Worm (Caenorhabditis elegans) whole organism, late embryonic: ENCODE data around the gene srh-245.

Experiments used
- C08G9.2 ChIP-seq: sonication (generic microtip); optimal IDR thresholded peaks from 2 replicates; lab custom pipeline; 2016; ENCODE audit warnings: mild to moderate bottlenecking, missing genetic modification characterization, moderate library complexity, missing compliant biosample characterization
- C38D4.7 ChIP-seq: fragments of 200-800 bp; sonication (Bioruptor generic); optimal IDR thresholded peaks from 2 replicates; lab custom pipeline; 2018; ENCODE audit warnings: mild to moderate bottlenecking, missing genetic modification characterization, moderate library complexity, missing compliant biosample characterization
- K09A11.1 ChIP-seq: sonication (generic microtip); optimal IDR thresholded peaks from 2 replicates; lab custom pipeline; 2017; ENCODE audit warnings: antibody characterized with exemption, mild to moderate bottlenecking, missing genetic modification characterization, missing compliant biosample characterization; ENCODE audit not compliant: insufficient read depth
- T23F11.4 ChIP-seq: fragments of 200-800 bp; sonication (Bioruptor generic); optimal IDR thresholded peaks from 2 replicates; lab custom pipeline; 2018; ENCODE audit warnings: mild to moderate bottlenecking, missing genetic modification characterization, missing compliant biosample characterization
- Y22D7AL.16 ChIP-seq: sonication (generic microtip); optimal IDR thresholded peaks from 2 replicates; lab custom pipeline; 2016; ENCODE audit warnings: missing genetic modification characterization, missing compliant biosample characterization
- ama-1 ChIP-seq: fragments of 150-350 bp; optimal IDR thresholded peaks from 2 replicates; lab custom pipeline; 2014
- ceh-14 ChIP-seq: sonication (generic microtip); optimal IDR thresholded peaks from 2 replicates; lab custom pipeline; 2016; ENCODE audit warnings: missing genotype, missing genetic modification characterization, missing compliant biosample characterization
- ceh-18 ChIP-seq: sonication (generic microtip); optimal IDR thresholded peaks from 2 replicates; lab custom pipeline; 2016; ENCODE audit warnings: missing genetic modification characterization, missing compliant biosample characterization
- ceh-19 ChIP-seq: fragments of 200-800 bp; sonication (Bioruptor generic); optimal IDR thresholded peaks from 2 replicates; lab custom pipeline; 2018; ENCODE audit warnings: mild to moderate bottlenecking, missing genetic modification characterization, missing compliant biosample characterization
- ceh-2 ChIP-seq: sonication (generic microtip); optimal IDR thresholded peaks from 2 replicates; lab custom pipeline; 2016; ENCODE audit warnings: missing genotype, missing genetic modification characterization, missing compliant biosample characterization
- ceh-22 ChIP-seq: sonication (generic microtip); optimal IDR thresholded peaks from 2 replicates; lab custom pipeline; 2017; ENCODE audit warnings: missing biosample characterization, missing genetic modification characterization
- ceh-34 ChIP-seq: sonication (generic microtip); optimal IDR thresholded peaks from 2 replicates; lab custom pipeline; 2016; ENCODE audit warnings: mild to moderate bottlenecking, missing genetic modification characterization, missing compliant biosample characterization
- ceh-48 ChIP-seq: sonication (generic microtip); optimal IDR thresholded peaks from 2 replicates; lab custom pipeline; 2016; ENCODE audit warnings: missing genetic modification characterization, inconsistent platforms, missing compliant biosample characterization
- ceh-9 ChIP-seq: sonication (generic microtip); optimal IDR thresholded peaks from 2 replicates; lab custom pipeline; 2016; ENCODE audit warnings: mild to moderate bottlenecking, missing genetic modification characterization, inconsistent platforms, missing compliant biosample characterization
- che-1 ChIP-seq: sonication (generic microtip); optimal IDR thresholded peaks from 2 replicates; lab custom pipeline; 2016; ENCODE audit warnings: mild to moderate bottlenecking, missing genetic modification characterization, missing compliant biosample characterization
- dmd-4 ChIP-seq: sonication (generic microtip); optimal IDR thresholded peaks from 2 replicates; lab custom pipeline; 2016; ENCODE audit warnings: borderline replicate concordance, missing genetic modification characterization, missing compliant biosample characterization
- dve-1 ChIP-seq: sonication (generic microtip); optimal IDR thresholded peaks from 2 replicates; lab custom pipeline; 2017; ENCODE audit warnings: antibody characterized with exemption, mild to moderate bottlenecking, missing genetic modification characterization, missing compliant biosample characterization
- elt-2 ChIP-seq: sonication (generic microtip); optimal IDR thresholded peaks from 2 replicates; lab custom pipeline; 2016; ENCODE audit warnings: missing genetic modification reagents, missing genetic modification characterization, missing compliant biosample characterization
- ets-4 ChIP-seq: sonication (generic microtip); optimal IDR thresholded peaks from 2 replicates; lab custom pipeline; 2016; ENCODE audit warnings: missing genetic modification characterization, missing compliant biosample characterization
- eyg-1 ChIP-seq: sonication (generic microtip); optimal IDR thresholded peaks from 2 replicates; lab custom pipeline; 2016; ENCODE audit warnings: missing genotype, missing genetic modification characterization, missing compliant biosample characterization
- fkh-10 ChIP-seq: fragments of 150-350 bp; optimal IDR thresholded peaks from 2 replicates; lab custom pipeline; 2014; ENCODE audit warnings: missing biosample characterization, missing genetic modification reagents, missing genetic modification characterization
- gmeb-2 ChIP-seq: sonication (generic microtip); optimal IDR thresholded peaks from 2 replicates; lab custom pipeline; 2016; ENCODE audit warnings: missing genetic modification characterization, inconsistent platforms, missing compliant biosample characterization
- hlh-15 ChIP-seq: sonication (generic microtip); optimal IDR thresholded peaks from 2 replicates; lab custom pipeline; 2016; ENCODE audit warnings: missing genetic modification characterization, missing compliant biosample characterization
- hlh-30 ChIP-seq: sonication (generic microtip); optimal IDR thresholded peaks from 2 replicates; lab custom pipeline; 2017; ENCODE audit warnings: antibody characterized with exemption, missing genetic modification characterization, missing compliant biosample characterization; ENCODE audit not compliant: insufficient read depth
- hlh-6 ChIP-seq: sonication (generic microtip); optimal IDR thresholded peaks from 2 replicates; lab custom pipeline; 2016; ENCODE audit warnings: missing genotype, missing genetic modification characterization, missing compliant biosample characterization
- hlh-8 ChIP-seq: sonication (generic microtip); optimal IDR thresholded peaks from 2 replicates; lab custom pipeline; 2016; ENCODE audit warnings: missing genotype, missing genetic modification characterization, missing compliant biosample characterization
- lin-11 ChIP-seq: fragments of 200-800 bp; sonication (Bioruptor generic); optimal IDR thresholded peaks from 2 replicates; lab custom pipeline; 2018; ENCODE audit warnings: mild to moderate bottlenecking, missing genetic modification characterization, missing compliant biosample characterization
- madf-2 ChIP-seq: sonication (generic microtip); optimal IDR thresholded peaks from 2 replicates; lab custom pipeline; 2017; ENCODE audit warnings: missing genetic modification characterization, missing compliant biosample characterization
- mec-3 ChIP-seq: sonication (generic microtip); optimal IDR thresholded peaks from 2 replicates; lab custom pipeline; 2016; ENCODE audit warnings: borderline replicate concordance, missing genetic modification characterization, missing compliant biosample characterization
- nfya-1 ChIP-seq: sonication (generic microtip); optimal IDR thresholded peaks from 2 replicates; lab custom pipeline; 2017; ENCODE audit warnings: missing genetic modification characterization, mild to moderate bottlenecking, missing compliant biosample characterization, antibody characterized with exemption, moderate library complexity
- nhr-232 ChIP-seq: sonication (generic microtip); optimal IDR thresholded peaks from 2 replicates; lab custom pipeline; 2016; ENCODE audit warnings: missing genetic modification characterization, missing compliant biosample characterization
- npax-4 ChIP-seq: sonication (generic microtip); optimal IDR thresholded peaks from 2 replicates; lab custom pipeline; 2016; ENCODE audit warnings: missing genetic modification characterization, missing compliant biosample characterization
- pat-9 ChIP-seq: fragments of 200-800 bp; sonication (Bioruptor generic); optimal IDR thresholded peaks from 2 replicates; lab custom pipeline; 2018; ENCODE audit warnings: mild to moderate bottlenecking, missing genetic modification characterization, moderate library complexity, missing compliant biosample characterization
- pha-2 ChIP-seq: sonication (generic microtip); optimal IDR thresholded peaks from 2 replicates; lab custom pipeline; 2017; ENCODE audit warnings: mild to moderate bottlenecking, missing genetic modification characterization, missing compliant biosample characterization
- pha-4 ChIP-seq: fragments of 150-350 bp; optimal IDR thresholded peaks from 2 replicates; lab custom pipeline; 2018; ENCODE audit warnings: missing biosample characterization, missing genetic modification reagents, missing genetic modification characterization
- ref-2 ChIP-seq: sonication (generic microtip); optimal IDR thresholded peaks from 2 replicates; lab custom pipeline; 2016; ENCODE audit warnings: missing genetic modification characterization, missing compliant biosample characterization
- sox-2 ChIP-seq: fragments of 200-800 bp; sonication (Bioruptor generic); IDR thresholded peaks from 2 replicates; pipeline ENCODE4 v1.3.6; 2022; ENCODE audit warnings: missing genetic modification reagents, missing genetic modification characterization, missing compliant biosample characterization
- sox-4 ChIP-seq: sonication (generic microtip); optimal IDR thresholded peaks from 2 replicates; lab custom pipeline; 2017; ENCODE audit warnings: mild to moderate bottlenecking, missing genetic modification characterization, inconsistent platforms, missing compliant biosample characterization
- syd-9 ChIP-seq: sonication (generic microtip); optimal IDR thresholded peaks from 2 replicates; lab custom pipeline; 2016; ENCODE audit warnings: mild to moderate bottlenecking, missing genetic modification characterization, moderate library complexity, missing compliant biosample characterization
- ttx-3 ChIP-seq: sonication (generic microtip); optimal IDR thresholded peaks from 2 replicates; lab custom pipeline; 2016; ENCODE audit warnings: missing genetic modification reagents, missing genetic modification characterization, missing compliant biosample characterization
- unc-42 ChIP-seq: sonication (generic microtip); optimal IDR thresholded peaks from 2 replicates; lab custom pipeline; 2016; ENCODE audit warnings: missing genotype, missing genetic modification characterization, missing compliant biosample characterization

srh-245 gene

ce11 chrV:646888-647287 lies 8.8 kb downstream of the srh-245 start, which contains the start of gene ugt-42:
Gene ugt-42 (plus strand): TSS chrV:647188.
- TF ChIP-seq hlh-8 (tag; lab: Kevin White, UChicago) (no peak), C08G9.2 (tag; lab: Kevin White, UChicago) (no peak), ceh-48 (no peak), ceh-9 (tag; lab: Kevin White, UChicago) (no peak), ceh-2 (tag; lab: Kevin White, UChicago) (no peak), ets-4 (tag; lab: Kevin White, UChicago) (no peak), ama-1 (lab: Kevin White, UChicago) (no peak), ceh-14 (no peak), ref-2 (tag; lab: Kevin White, UChicago) (no peak), sox-4 (tag; lab: Kevin White, UChicago) (no peak), dve-1 (no peak), gmeb-2 (no peak), unc-42 (tag; lab: Kevin White, UChicago) (no peak), hlh-15 (no peak), nfya-1 (tag; lab: Kevin White, UChicago) (no peak), ceh-19 (GFP tag; lab: Kevin White, UChicago) (no peak), eyg-1 (tag; lab: Kevin White, UChicago) (no peak), Y22D7AL.16 (tag; lab: Kevin White, UChicago) (no peak), madf-2 (tag; lab: Kevin White, UChicago) (no peak)

ce11 chrV:646129-646528 lies 9.6 kb downstream of the srh-245 start, which contains the start of gene F48G7.12:
Gene F48G7.12 (minus strand): TSS chrV:646229.
- no peak for TF ChIP-seq ceh-34 (tag; lab: Kevin White, UChicago)
- TF ChIP-seq fkh-10 (GFP tag; lab: Kevin White, UChicago), result no peak
- TF ChIP-seq elt-2 (tag; lab: Kevin White, UChicago), result no peak
- no peak for TF ChIP-seq ttx-3 (tag; lab: Kevin White, UChicago)
- no peak for TF ChIP-seq hlh-30
- no peak for TF ChIP-seq che-1 (tag; lab: Kevin White, UChicago)
- no peak for TF ChIP-seq Y22D7AL.16 (tag; lab: Kevin White, UChicago)
- TF ChIP-seq pat-9 (tag; lab: Kevin White, UChicago), result no peak
- no peak for TF ChIP-seq K09A11.1 (tag; lab: Kevin White, UChicago)
- no peak for TF ChIP-seq hlh-6
- TF ChIP-seq ceh-18 (tag; lab: Kevin White, UChicago), result no peak
- no peak for TF ChIP-seq pha-4 (tag; lab: Kevin White, UChicago)
- TF ChIP-seq pha-2 (tag; lab: Kevin White, UChicago), result no peak
- TF ChIP-seq nhr-232 (tag; lab: Kevin White, UChicago), result no peak
- TF ChIP-seq nfya-1 (tag; lab: Kevin White, UChicago), result no peak
- TF ChIP-seq sox-2 (GFP tag; lab: Robert Waterston, UW), result no peak
- no peak for TF ChIP-seq mec-3
- TF ChIP-seq C38D4.7, result no peak

ce11 chrV:642750-643149 lies 13.0 kb downstream of the srh-245 start, which contains the start of gene nhr-190:
Gene nhr-190 (minus strand): TSS chrV:642924.
- TF ChIP-seq hlh-30 (peak; percentile 29), pat-9 (tag; lab: Kevin White, UChicago) (no peak), nfya-1 (tag; lab: Kevin White, UChicago) (peak; percentile 18), C08G9.2 (tag; lab: Kevin White, UChicago) (no peak), ceh-22 (tag; lab: Kevin White, UChicago) (no peak)

ce11 chrV:638328-638727 lies 17.4 kb downstream of the srh-245 start, which contains the start of gene srj-37:
Gene srj-37 (plus strand): TSS chrV:638628.
- TF ChIP-seq T23F11.4, result no peak
- no peak for TF ChIP-seq ceh-48
- no peak for TF ChIP-seq madf-2 (tag; lab: Kevin White, UChicago)
- TF ChIP-seq dmd-4 (tag; lab: Kevin White, UChicago), result no peak
- TF ChIP-seq npax-4 (tag; lab: Kevin White, UChicago), result no peak
- TF ChIP-seq nfya-1 (tag; lab: Kevin White, UChicago), result no peak
- TF ChIP-seq lin-11 (tag; lab: Kevin White, UChicago), result no peak
- no peak for TF ChIP-seq syd-9
